Worm (Caenorhabditis elegans) whole organism, L4 larva: Measurements from ENCODE around the gene cutl-19.

Experiments
- ces-1 ChIP-seq: fragments of 150-350 bp; sonication (generic microtip); optimal IDR thresholded peaks from 4 replicates; lab custom pipeline; 2014; ENCODE audit warnings: missing biosample characterization, missing genetic modification reagents, missing genetic modification characterization
- ztf-11 ChIP-seq: fragments of 150-350 bp; optimal IDR thresholded peaks from 2 replicates; lab custom pipeline; 2014; ENCODE audit warnings: missing biosample characterization, missing genetic modification characterization

- no peak for TF ChIP-seq ces-1
- no peak for TF ChIP-seq ztf-11 (tag; lab: Kevin White, UChicago)
Measured at ce11 chrIII:5260394-5260793, 43.0 kb upstream of the cutl-19 start, which contains the start of gene gop-3.
